Worm (Caenorhabditis elegans) whole organism, late embryonic: ENCODE measurements around the gene F28E10.4.

ENCODE experiments used
- F13H6.1 ChIP-seq: sonication (generic microtip); optimal IDR thresholded peaks from 2 replicates; lab custom pipeline; 2016; ENCODE audit warnings: missing genetic modification characterization, missing compliant biosample characterization
- T23F11.4 ChIP-seq: fragments of 200-800 bp; sonication (Bioruptor generic); optimal IDR thresholded peaks from 2 replicates; lab custom pipeline; 2018; ENCODE audit warnings: mild to moderate bottlenecking, missing genetic modification characterization, missing compliant biosample characterization
- Y22D7AL.16 ChIP-seq: sonication (generic microtip); optimal IDR thresholded peaks from 2 replicates; lab custom pipeline; 2016; ENCODE audit warnings: missing genetic modification characterization, missing compliant biosample characterization
- ceh-2 ChIP-seq: sonication (generic microtip); optimal IDR thresholded peaks from 2 replicates; lab custom pipeline; 2016; ENCODE audit warnings: missing genotype, missing genetic modification characterization, missing compliant biosample characterization
- ceh-30 ChIP-seq: fragments of 150-350 bp; optimal IDR thresholded peaks from 2 replicates; lab custom pipeline; 2014; ENCODE audit warnings: missing biosample characterization, missing genetic modification characterization
- ceh-45 ChIP-seq: fragments of 200-800 bp; sonication (Bioruptor generic); IDR thresholded peaks from 2 replicates; pipeline ENCODE4 v1.3.6; 2022; ENCODE audit warnings: missing genetic modification reagents, missing genetic modification characterization, missing compliant biosample characterization
- fax-1 ChIP-seq: sonication (generic microtip); optimal IDR thresholded peaks from 2 replicates; lab custom pipeline; 2016; ENCODE audit warnings: missing genotype, missing genetic modification characterization, missing compliant biosample characterization
- fkh-6 ChIP-seq: sonication (generic microtip); optimal IDR thresholded peaks from 2 replicates; lab custom pipeline; 2016; ENCODE audit warnings: missing genetic modification characterization, missing compliant biosample characterization
- hlh-30 ChIP-seq: sonication (generic microtip); optimal IDR thresholded peaks from 2 replicates; lab custom pipeline; 2017; ENCODE audit warnings: antibody characterized with exemption, missing genetic modification characterization, missing compliant biosample characterization; ENCODE audit not compliant: insufficient read depth
- hlh-6 ChIP-seq: sonication (generic microtip); optimal IDR thresholded peaks from 2 replicates; lab custom pipeline; 2016; ENCODE audit warnings: missing genotype, missing genetic modification characterization, missing compliant biosample characterization
- lin-11 ChIP-seq: fragments of 200-800 bp; sonication (Bioruptor generic); optimal IDR thresholded peaks from 2 replicates; lab custom pipeline; 2018; ENCODE audit warnings: mild to moderate bottlenecking, missing genetic modification characterization, missing compliant biosample characterization
- nhr-11 ChIP-seq: fragments of 150-350 bp; optimal IDR thresholded peaks from 2 replicates; lab custom pipeline; 2014; ENCODE audit warnings: missing biosample characterization, missing genetic modification characterization
- odd-2 ChIP-seq: sonication (generic microtip); optimal IDR thresholded peaks from 2 replicates; lab custom pipeline; 2017; ENCODE audit warnings: antibody characterized with exemption, mild to moderate bottlenecking, missing genetic modification characterization, missing compliant biosample characterization
- pha-2 ChIP-seq: sonication (generic microtip); optimal IDR thresholded peaks from 2 replicates; lab custom pipeline; 2017; ENCODE audit warnings: mild to moderate bottlenecking, missing genetic modification characterization, missing compliant biosample characterization
- pha-4 ChIP-seq: fragments of 150-350 bp; optimal IDR thresholded peaks from 2 replicates; lab custom pipeline; 2018; ENCODE audit warnings: missing biosample characterization, missing genetic modification reagents, missing genetic modification characterization
- pros-1 ChIP-seq: fragments of 150-350 bp; optimal IDR thresholded peaks from 2 replicates; lab custom pipeline; 2014; ENCODE audit warnings: missing biosample characterization, missing genetic modification reagents, missing genetic modification characterization
- ref-2 ChIP-seq: sonication (generic microtip); optimal IDR thresholded peaks from 2 replicates; lab custom pipeline; 2016; ENCODE audit warnings: missing genetic modification characterization, missing compliant biosample characterization
- rnt-1 ChIP-seq: sonication (generic microtip); optimal IDR thresholded peaks from 2 replicates; lab custom pipeline; 2016; ENCODE audit warnings: missing genetic modification characterization, missing compliant biosample characterization
- sdc-2 ChIP-seq: sonication (generic microtip); optimal IDR thresholded peaks from 2 replicates; lab custom pipeline; 2016; ENCODE audit warnings: missing genotype, missing genetic modification characterization, missing compliant biosample characterization
- sox-2 ChIP-seq: fragments of 200-800 bp; sonication (Bioruptor generic); IDR thresholded peaks from 2 replicates; pipeline ENCODE4 v1.3.6; 2022; ENCODE audit warnings: missing genetic modification reagents, missing genetic modification characterization, missing compliant biosample characterization
- sox-4 ChIP-seq: sonication (generic microtip); optimal IDR thresholded peaks from 2 replicates; lab custom pipeline; 2017; ENCODE audit warnings: mild to moderate bottlenecking, missing genetic modification characterization, inconsistent platforms, missing compliant biosample characterization
- unc-42 ChIP-seq: sonication (generic microtip); optimal IDR thresholded peaks from 2 replicates; lab custom pipeline; 2016; ENCODE audit warnings: missing genotype, missing genetic modification characterization, missing compliant biosample characterization
- unc-86 ChIP-seq: sonication (generic microtip); optimal IDR thresholded peaks from 2 replicates; lab custom pipeline; 2016; ENCODE audit warnings: missing genetic modification characterization, missing compliant biosample characterization
- zip-5 ChIP-seq: sonication (generic microtip); optimal IDR thresholded peaks from 2 replicates; lab custom pipeline; 2016; ENCODE audit warnings: missing genetic modification characterization, missing compliant biosample characterization
- ztf-16 ChIP-seq: sonication (generic microtip); optimal IDR thresholded peaks from 2 replicates; lab custom pipeline; 2017; ENCODE audit warnings: missing genetic modification characterization, missing compliant biosample characterization

The F28E10.4 gene

ce11 chrIV:4519714-4520113, 47.5 kb downstream of the F28E10.4 start:
- TF ChIP-seq hlh-30 (tag; lab: Kevin White, UChicago) (no peak), rnt-1 (peak; percentile 9)
- TF ChIP-seq, all 69 proteins: peak for 1

- TF ChIP-seq ceh-45 (GFP tag; lab: Robert Waterston, UW), result no peak
- TF ChIP-seq Y22D7AL.16 (tag; lab: Kevin White, UChicago), result no peak
- no peak for TF ChIP-seq nhr-11 (tag; lab: Kevin White, UChicago)
- no peak for TF ChIP-seq T23F11.4 (GFP tag; lab: Kevin White, UChicago)
- TF ChIP-seq ref-2 (tag; lab: Kevin White, UChicago), result peak; percentile 60
- TF ChIP-seq unc-42 (tag; lab: Kevin White, UChicago), result no peak
- no peak for TF ChIP-seq rnt-1
- no peak for TF ChIP-seq odd-2 (tag; lab: Kevin White, UChicago)
- TF ChIP-seq, all 69 proteins: peak for 1
Observed at ce11 chrIV:4518111-4518510, 49.1 kb downstream of the F28E10.4 start.

ce11 chrIV:4517066-4517465, 50.2 kb downstream of the F28E10.4 start, which contains the start of gene ZK180.5:
ZK180.5 (minus strand) TSS chrIV:4517166.
- TF ChIP-seq ceh-2 (tag; lab: Kevin White, UChicago) (no peak), sdc-2 (tag; lab: Kevin White, UChicago) (no peak), pha-4 (tag; lab: Kevin White, UChicago) (no peak)

ce11 chrIV:4516478-4516877, 50.8 kb downstream of the F28E10.4 start:
- TF ChIP-seq ztf-16 (tag; lab: Kevin White, UChicago) (no peak), unc-86 (tag; lab: Kevin White, UChicago) (no peak), fax-1 (tag; lab: Kevin White, UChicago) (no peak), rnt-1 (no peak), pros-1 (tag; lab: Kevin White, UChicago) (no peak), ceh-45 (GFP tag; lab: Robert Waterston, UW) (no peak), sox-2 (GFP tag; lab: Robert Waterston, UW) (no peak), lin-11 (no peak), sox-4 (tag; lab: Kevin White, UChicago) (no peak), F13H6.1 (tag; lab: Kevin White, UChicago) (no peak), ceh-30 (tag; lab: Kevin White, UChicago) (no peak), fkh-6 (tag; lab: Kevin White, UChicago) (no peak), hlh-6 (tag; lab: Kevin White, UChicago) (no peak), pha-2 (no peak), zip-5 (tag; lab: Kevin White, UChicago) (no peak)
- TF ChIP-seq, all 69 proteins: peak for 0
